Fruit fly (Drosophila melanogaster): Measurements from ENCODE around the gene CecB.

DNA sequence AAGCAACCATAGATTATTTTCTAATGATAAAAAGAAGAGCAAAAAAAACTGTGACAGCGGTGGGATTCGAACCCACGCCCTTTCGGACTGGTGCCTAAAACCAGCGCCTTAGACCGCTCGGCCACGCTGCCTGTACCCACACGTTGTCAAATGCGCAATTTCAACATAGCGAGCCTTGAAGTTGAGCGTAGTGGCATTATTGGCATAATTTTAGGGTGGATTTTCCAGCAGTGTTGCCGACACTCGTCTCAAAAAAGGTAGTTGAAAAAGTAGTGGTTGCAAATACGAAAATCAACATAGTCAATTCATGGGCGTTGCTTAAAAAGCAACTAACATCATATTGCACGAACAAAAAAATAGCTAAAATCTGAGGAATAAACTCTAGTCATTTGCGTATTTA is 35.0 kb upstream of the CecB start:
- TF ChIP-seq CG12605 (GFP tag; IDR thresholded peaks at IDR 0.05) (0 out of 2 replicates have a peak, but pooled peaks have one; percentile 11), Snoo (tag; optimal IDR thresholded peaks at IDR 0.05) (no peak), D1 (tag; optimal IDR thresholded peaks at IDR 0.05) (no peak), CG8159 (tag; optimal IDR thresholded peaks at IDR 0.05) (no peak)

Data from whole organism, pupa.